Fruit fly (Drosophila melanogaster) whole organism, embryonic: ENCODE data around the gene CG33293.
A peak's percentile ranks its signal among the peaks of the same experiment; 100 is the strongest.

Experiments used
- B-H2 ChIP-seq: fragments of 200-800 bp; sonication (Bioruptor generic); optimal IDR thresholded peaks from 2 replicates; lab custom pipeline; 2018; ENCODE audit warnings: missing biosample characterization, mild to moderate bottlenecking, missing genetic modification characterization
- CG10267 ChIP-seq: fragments of 200-800 bp; sonication (Bioruptor generic); optimal IDR thresholded peaks from 2 replicates; lab custom pipeline; 2018; ENCODE audit warnings: missing biosample characterization, mild to moderate bottlenecking, missing genetic modification characterization, moderate library complexity
- CG10431 ChIP-seq: fragments of 200-800 bp; sonication (Bioruptor generic); optimal IDR thresholded peaks from 3 replicates; lab custom pipeline; 2018; ENCODE audit warnings: missing biosample characterization, mild to moderate bottlenecking, missing genetic modification characterization
- CG14710 ChIP-seq: fragments of 200-800 bp; sonication (Bioruptor generic); optimal IDR thresholded peaks from 3 replicates; lab custom pipeline; 2019; ENCODE audit warnings: missing biosample characterization, mild to moderate bottlenecking, missing genetic modification characterization, moderate library complexity
- CG1603 ChIP-seq: fragments of 200-800 bp; sonication (Bioruptor generic); optimal IDR thresholded peaks from 2 replicates; lab custom pipeline; 2019; ENCODE audit warnings: missing biosample characterization, mild to moderate bottlenecking, missing genetic modification characterization, moderate library complexity
- CG17385 ChIP-seq: fragments of 200-800 bp; sonication (Bioruptor generic); optimal IDR thresholded peaks from 3 replicates; lab custom pipeline; 2018; ENCODE audit warnings: missing biosample characterization, mild to moderate bottlenecking, missing genetic modification characterization
- CG17802 ChIP-seq: fragments of 200-800 bp; sonication (Bioruptor generic); optimal IDR thresholded peaks from 2 replicates; lab custom pipeline; 2018; ENCODE audit warnings: missing biosample characterization, mild to moderate bottlenecking, missing genetic modification characterization, moderate library complexity
- CG17912 ChIP-seq: fragments of 200-800 bp; sonication (Bioruptor generic); optimal IDR thresholded peaks from 2 replicates; lab custom pipeline; 2018; ENCODE audit warnings: missing biosample characterization, mild to moderate bottlenecking, missing genetic modification characterization
- CG30020 ChIP-seq: fragments of 200-800 bp; optimal IDR thresholded peaks from 2 replicates; lab custom pipeline; 2019; ENCODE audit warnings: missing biosample characterization, mild to moderate bottlenecking, missing genetic modification characterization, moderate library complexity
- CG31224 ChIP-seq: fragments of 200-800 bp; sonication (Bioruptor generic); IDR thresholded peaks from 2 replicates; pipeline ENCODE4 v1.3.6; 2022; ENCODE audit warnings: missing biosample characterization, missing genetic modification characterization
- CG31365 ChIP-seq: fragments of 200-800 bp; sonication (Bioruptor generic); optimal IDR thresholded peaks from 2 replicates; lab custom pipeline; 2018; ENCODE audit warnings: missing biosample characterization, mild to moderate bottlenecking, missing genetic modification characterization
- CG32767 ChIP-seq: fragments of 200-800 bp; sonication (Bioruptor generic); IDR thresholded peaks from 2 replicates; pipeline ENCODE4 v1.3.6; 2022; ENCODE audit warnings: missing biosample characterization, missing genetic modification characterization
- CG33557 ChIP-seq: fragments of 200-800 bp; sonication (Bioruptor generic); optimal IDR thresholded peaks from 2 replicates; lab custom pipeline; 2019; ENCODE audit warnings: missing biosample characterization, mild to moderate bottlenecking, missing genetic modification characterization, moderate library complexity
- CG34376 ChIP-seq: fragments of 200-800 bp; sonication (Bioruptor generic); optimal IDR thresholded peaks from 2 replicates; lab custom pipeline; 2018; ENCODE audit warnings: missing biosample characterization, mild to moderate bottlenecking, missing genetic modification characterization
- CG4360 ChIP-seq: fragments of 200-800 bp; sonication (Bioruptor generic); IDR thresholded peaks from 2 replicates; pipeline ENCODE4 v1.3.6; 2022; ENCODE audit warnings: missing biosample characterization, missing genetic modification characterization
- CG6654 ChIP-seq: fragments of 200-800 bp; sonication (Bioruptor generic); optimal IDR thresholded peaks from 2 replicates; lab custom pipeline; 2017; ENCODE audit warnings: missing biosample characterization, mild to moderate bottlenecking, missing genetic modification characterization
- CG7271 ChIP-seq: fragments of 200-800 bp; sonication (Bioruptor generic); optimal IDR thresholded peaks from 2 replicates; lab custom pipeline; 2018; ENCODE audit warnings: missing biosample characterization, mild to moderate bottlenecking, missing genetic modification characterization, moderate library complexity
- CG8924 ChIP-seq: fragments of 200-800 bp; optimal IDR thresholded peaks from 3 replicates; lab custom pipeline; 2019; ENCODE audit warnings: missing biosample characterization, mild to moderate bottlenecking, missing genetic modification characterization, moderate library complexity
- CoRest ChIP-seq: fragments of 200-800 bp; sonication (Bioruptor generic); optimal IDR thresholded peaks from 3 replicates; lab custom pipeline; 2018; ENCODE audit warnings: missing biosample characterization, mild to moderate bottlenecking, missing genetic modification characterization, moderate library complexity
- D19A ChIP-seq: fragments of 200-800 bp; optimal IDR thresholded peaks from 3 replicates; lab custom pipeline; 2019; ENCODE audit warnings: missing biosample characterization, mild to moderate bottlenecking, missing genetic modification characterization, moderate library complexity
- Dp ChIP-seq: fragments of 200-800 bp; sonication (Bioruptor generic); optimal IDR thresholded peaks from 2 replicates; lab custom pipeline; 2018; ENCODE audit warnings: missing biosample characterization, mild to moderate bottlenecking, missing genetic modification characterization, moderate library complexity
- Dref ChIP-seq: fragments of 200-800 bp; sonication (Bioruptor generic); IDR thresholded peaks from 2 replicates; pipeline ENCODE4 v1.3.6; 2022; ENCODE audit warnings: missing biosample characterization, missing genetic modification characterization
- E2f1 ChIP-seq: fragments of 200-800 bp; sonication (Bioruptor generic); IDR thresholded peaks from 2 replicates; pipeline ENCODE4 v1.3.6; 2022; ENCODE audit warnings: missing biosample characterization, missing genetic modification characterization
- Elba2 ChIP-seq: fragments of 200-800 bp; sonication (Bioruptor generic); optimal IDR thresholded peaks from 3 replicates; lab custom pipeline; 2016; ENCODE audit warnings: missing biosample characterization, missing genetic modification characterization
- Fer1 ChIP-seq: fragments of 200-800 bp; sonication (Bioruptor generic); optimal IDR thresholded peaks from 2 replicates; lab custom pipeline; 2017; ENCODE audit warnings: missing biosample characterization, mild to moderate bottlenecking, missing genetic modification characterization
- Jarid2 ChIP-seq: fragments of 200-800 bp; sonication (Bioruptor generic); optimal IDR thresholded peaks from 3 replicates; lab custom pipeline; 2017; ENCODE audit warnings: mild to moderate bottlenecking, missing biosample characterization, missing genetic modification reagents, missing genetic modification characterization
- Nf-YB ChIP-seq: fragments of 200-800 bp; sonication (Bioruptor generic); optimal IDR thresholded peaks from 3 replicates; lab custom pipeline; 2019; ENCODE audit warnings: missing biosample characterization, mild to moderate bottlenecking, missing genetic modification characterization, moderate library complexity
- Trl ChIP-seq, 3 experiments: fragments of >200 bp in 2 of 3; fragments of 200-800 bp in 1 of 3; sonication (Bioruptor generic) in 1 of 3; optimal IDR thresholded peaks; 2 replicates in 1 of 3; 3 replicates in 2 of 3; lab custom pipeline; 2016 to 2017; ENCODE audit warnings: missing biosample characterization in 1 of 3, missing genetic modification characterization in 1 of 3
- ac ChIP-seq: fragments of 200-800 bp; sonication (Bioruptor generic); optimal IDR thresholded peaks from 3 replicates; lab custom pipeline; 2017; ENCODE audit warnings: missing biosample characterization, mild to moderate bottlenecking, missing genetic modification characterization
- al ChIP-seq: fragments of 200-800 bp; sonication (Bioruptor generic); IDR thresholded peaks from 2 replicates; pipeline ENCODE4 v1.3.6; 2022; ENCODE audit warnings: missing biosample characterization, missing genetic modification characterization
- cato ChIP-seq: fragments of 200-800 bp; sonication (Bioruptor generic); optimal IDR thresholded peaks from 2 replicates; lab custom pipeline; 2016; ENCODE audit warnings: missing biosample characterization, missing genetic modification characterization, borderline replicate concordance
- chm ChIP-seq: fragments of 200-800 bp; sonication (Bioruptor generic); IDR thresholded peaks from 2 replicates; pipeline ENCODE4 v1.3.6; 2022; ENCODE audit warnings: missing biosample characterization, missing genetic modification characterization
- dmrt99B ChIP-seq: fragments of 200-800 bp; sonication (Bioruptor generic); optimal IDR thresholded peaks from 2 replicates; lab custom pipeline; 2018; ENCODE audit warnings: missing biosample characterization, mild to moderate bottlenecking, missing genetic modification characterization, moderate library complexity
- ewg ChIP-seq: fragments of 200-800 bp; sonication (Bioruptor generic); optimal IDR thresholded peaks from 3 replicates; lab custom pipeline; 2017; ENCODE audit warnings: mild to moderate bottlenecking, missing biosample characterization, missing genetic modification reagents, missing genetic modification characterization
- fd3F ChIP-seq: fragments of 200-800 bp; sonication (Bioruptor generic); optimal IDR thresholded peaks from 2 replicates; lab custom pipeline; 2018; ENCODE audit warnings: missing biosample characterization, mild to moderate bottlenecking, missing genetic modification characterization, moderate library complexity
- gfzf ChIP-seq: fragments of 200-800 bp; sonication (Bioruptor generic); optimal IDR thresholded peaks from 2 replicates; lab custom pipeline; 2016; ENCODE audit warnings: missing biosample characterization, mild to moderate bottlenecking, missing genetic modification characterization, moderate library complexity
- gt ChIP-seq: fragments of 200-800 bp; sonication (Bioruptor generic); IDR thresholded peaks from 2 replicates; pipeline ENCODE4 v1.3.6; 2022; ENCODE audit warnings: missing biosample characterization, missing genetic modification characterization
- ham ChIP-seq: fragments of 200-800 bp; sonication (Bioruptor generic); IDR thresholded peaks from 2 replicates; pipeline ENCODE4 v1.3.6; 2022; ENCODE audit warnings: missing biosample characterization, missing genetic modification characterization
- her ChIP-seq: fragments of 200-800 bp; sonication (Bioruptor generic); optimal IDR thresholded peaks from 2 replicates; lab custom pipeline; 2016; ENCODE audit warnings: missing biosample characterization, missing genetic modification characterization
- hth ChIP-seq: fragments of >200 bp; optimal IDR thresholded peaks from 2 replicates; lab custom pipeline; 2017; ENCODE audit warnings: inconsistent platforms
- nerfin-2 ChIP-seq: fragments of 200-800 bp; sonication (Bioruptor generic); IDR thresholded peaks from 2 replicates; pipeline ENCODE4 v1.3.6; 2022; ENCODE audit warnings: missing biosample characterization, missing genetic modification characterization; ENCODE audit not compliant: partially characterized antibody
- onecut ChIP-seq: fragments of 200-800 bp; sonication (Bioruptor generic); IDR thresholded peaks from 2 replicates; pipeline ENCODE4 v1.3.6; 2022; ENCODE audit warnings: missing biosample characterization, missing genetic modification characterization
- p53 ChIP-seq: fragments of 200-800 bp; sonication (Bioruptor generic); optimal IDR thresholded peaks from 2 replicates; lab custom pipeline; 2016; ENCODE audit warnings: missing biosample characterization, missing genetic modification characterization
- pros ChIP-seq: fragments of 200-800 bp; sonication (Bioruptor generic); optimal IDR thresholded peaks from 3 replicates; lab custom pipeline; 2019; ENCODE audit warnings: missing biosample characterization, mild to moderate bottlenecking, missing genetic modification characterization, moderate library complexity
- row ChIP-seq: fragments of 200-800 bp; sonication (Bioruptor generic); IDR thresholded peaks from 3 replicates; pipeline ENCODE4 v1.3.6; 2022; ENCODE audit warnings: missing biosample characterization, missing genetic modification characterization
- slou ChIP-seq: fragments of 200-800 bp; sonication (Bioruptor generic); optimal IDR thresholded peaks from 3 replicates; lab custom pipeline; 2016; ENCODE audit warnings: missing biosample characterization, missing genetic modification characterization
- trem ChIP-seq: fragments of 200-800 bp; optimal IDR thresholded peaks from 3 replicates; lab custom pipeline; 2019; ENCODE audit warnings: missing biosample characterization, mild to moderate bottlenecking, missing genetic modification characterization, moderate library complexity
- unc-4 ChIP-seq: fragments of 200-800 bp; sonication (Bioruptor generic); IDR thresholded peaks from 2 replicates; pipeline ENCODE4 v1.3.6; 2022; ENCODE audit warnings: missing biosample characterization, missing genetic modification characterization; ENCODE audit not compliant: partially characterized antibody
- vnd ChIP-seq: fragments of 200-800 bp; sonication (Bioruptor generic); IDR thresholded peaks from 3 replicates; pipeline ENCODE4 v1.3.6; 2022; ENCODE audit warnings: missing biosample characterization, missing genetic modification characterization; ENCODE audit not compliant: partially characterized antibody
- zen2 ChIP-seq: fragments of 200-800 bp; sonication (Bioruptor generic); IDR thresholded peaks from 3 replicates; pipeline ENCODE4 v1.3.6; 2022; ENCODE audit warnings: missing biosample characterization, missing genetic modification characterization; ENCODE audit not compliant: partially characterized antibody

The CG33293 gene

DNA sequence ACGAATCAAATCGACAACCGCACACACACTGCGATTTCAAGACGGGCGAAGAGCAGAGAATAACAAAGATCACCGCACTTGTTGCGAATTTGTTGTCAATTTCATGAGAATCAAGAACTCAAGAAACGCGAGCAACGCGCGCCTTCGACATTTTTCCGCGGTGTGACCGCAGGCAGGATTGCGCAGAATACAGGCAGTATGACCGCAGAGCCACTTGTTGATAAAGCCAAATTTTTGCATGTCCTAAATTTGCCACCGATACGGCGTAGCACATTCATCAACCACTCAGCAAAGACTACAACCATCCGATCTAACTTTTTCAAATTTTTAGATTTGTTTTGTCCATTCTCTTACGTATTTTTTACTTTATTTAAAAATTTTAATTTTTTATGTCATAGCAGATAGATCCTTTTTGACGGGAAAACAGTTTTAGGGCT lies 23.2 kb downstream of the CG33293 start, which contains the start of gene cno (continued):
- TF ChIP-seq hth (lab: Kevin White, UChicago) (no peak), CG33557 (GFP tag; lab: Kevin White, UChicago) (peak; percentile 35), cato (GFP tag; lab: Kevin White, UChicago) (no peak), CG32767 (GFP tag; lab: Robert Waterston, UW) (0 out of 2 replicates have a peak, but pooled peaks have one; percentile 12), CG6654 (GFP tag; lab: Kevin White, UChicago) (no peak), CG10431 (GFP tag; lab: Kevin White, UChicago) (no peak), vnd (GFP tag; lab: Robert Waterston, UW) (0 out of 3 replicates have a peak, but pooled peaks have one; percentile 34), CG8924 (tag; lab: Kevin White, UChicago) (peak; percentile 66), Dp (GFP tag; lab: Kevin White, UChicago) (peak; percentile 81), fd3F (no peak), D19A (tag; lab: Kevin White, UChicago) (no peak), dmrt99B (tag; lab: Kevin White, UChicago) (no peak), unc-4 (GFP tag; lab: Robert Waterston, UW) (no peak), CG31365 (tag; lab: Kevin White, UChicago) (no peak), CoRest (tag; lab: Kevin White, UChicago) (peak; percentile 51), CG4360 (GFP tag; lab: Robert Waterston, UW) (peak; percentile 48; the same call in 1 of the 2 replicates), CG14710 (tag; lab: Kevin White, UChicago) (peak; percentile 59), CG1603 (tag; lab: Kevin White, UChicago) (peak; percentile 59), CG31224 (GFP tag; lab: Robert Waterston, UW) (no peak), zen2 (GFP tag; lab: Robert Waterston, UW) (no peak), CG17385 (GFP tag; lab: Kevin White, UChicago) (peak; percentile 28), trem (tag; lab: Kevin White, UChicago) (peak; percentile 72), CG10267 (tag; lab: Kevin White, UChicago) (peak; percentile 45), her (GFP tag; lab: Kevin White, UChicago) (peak; percentile 36), CG34376 (peak; percentile 28), Fer1 (peak; percentile 31), ewg (GFP tag; lab: Kevin White, UChicago) (peak; percentile 80), B-H2 (GFP tag; lab: Kevin White, UChicago) (peak; percentile 26), onecut (peak; percentile 23; the same call in 1 of the 2 replicates), Dref (peak; percentile 45), chm (GFP tag; lab: Robert Waterston, UW) (peak; percentile 83), gfzf (GFP tag; lab: Kevin White, UChicago) (peak; percentile 100), p53 (GFP tag; lab: Kevin White, UChicago) (no peak), Jarid2 (GFP tag; lab: Kevin White, UChicago) (peak; percentile 91), pros (GFP tag; lab: Kevin White, UChicago) (no peak), row (GFP tag; lab: Robert Waterston, UW) (no peak; the same call in 2 of the 3 replicates), CG17802 (no peak)

dm6 chr3R:5216308-5216765 lies 24.2 kb downstream of the CG33293 start:
- TF ChIP-seq Trl (optimal IDR thresholded peaks at IDR 0.05; lab: Kevin White, UChicago) (peak; percentile 81 to 91), Trl (GFP tag; optimal IDR thresholded peaks at IDR 0.05; lab: Kevin White, UChicago) (no peak), ham (no peak), CG30020 (tag; lab: Kevin White, UChicago) (no peak), CG7271 (tag; lab: Kevin White, UChicago) (no peak), Elba2 (no peak), gt (GFP tag; lab: Robert Waterston, UW) (no peak), slou (no peak), nerfin-2 (no peak; the same call in 1 of the 2 replicates), E2f1 (GFP tag; lab: Robert Waterston, UW) (no peak), Nf-YB (GFP tag; lab: Kevin White, UChicago) (no peak), CG17912 (GFP tag; lab: Kevin White, UChicago) (no peak), ac (GFP tag; lab: Kevin White, UChicago) (no peak), al (GFP tag; lab: Robert Waterston, UW) (no peak)
